Worm (Caenorhabditis elegans): ENCODE measurements around the gene C18G1.6.

ce11 chrV:4754123-4754522, 3.7 kb downstream of the C18G1.6 start, which contains the start of gene hil-4:
- no peak for TF ChIP-seq elt-1 (tag; optimal IDR thresholded peaks at IDR 0.05)
- no peak for TF ChIP-seq aly-2 (tag; optimal IDR thresholded peaks at IDR 0.05)
- no peak for TF ChIP-seq nhr-76 (tag; optimal IDR thresholded peaks at IDR 0.05)
- no peak for TF ChIP-seq fkh-10 (GFP tag; optimal IDR thresholded peaks at IDR 0.05)
- TF ChIP-seq ama-1 (optimal IDR thresholded peaks at IDR 0.05) = no peak
- no peak for TF ChIP-seq unc-62 (GFP tag; optimal IDR thresholded peaks at IDR 0.05)
- TF ChIP-seq fos-1 (tag; optimal IDR thresholded peaks at IDR 0.05) = no peak
- TF ChIP-seq ztf-4 (tag; optimal IDR thresholded peaks at IDR 0.05) = no peak
